Worm (Caenorhabditis elegans): ENCODE results near the gene F19H6.5.

DNA sequence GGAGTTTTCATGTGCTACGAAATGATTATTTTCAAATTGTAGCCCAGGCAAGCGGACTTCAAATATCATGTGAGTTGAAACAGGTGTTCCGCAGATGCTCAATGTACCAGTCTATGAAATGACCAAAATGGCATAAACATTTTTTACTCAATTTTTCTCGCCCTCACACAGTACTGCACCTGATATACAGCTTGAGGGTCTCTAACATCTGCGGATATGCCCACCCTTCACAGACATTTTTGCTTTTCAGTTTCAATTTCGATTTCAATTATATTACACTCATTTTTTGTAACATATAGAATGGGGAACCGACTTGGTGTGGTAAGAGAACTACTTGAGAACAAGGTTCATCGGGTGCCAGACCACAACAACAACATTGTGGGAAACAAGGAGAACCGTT, 18.0 kb downstream of the F19H6.5 start, which contains the start of gene F42F12.11:
- no peak for TF ChIP-seq him-1 (tag; optimal IDR thresholded peaks at IDR 0.05)
- no peak for TF ChIP-seq dao-5 (tag; optimal IDR thresholded peaks at IDR 0.05)
